Worm (Caenorhabditis elegans) whole organism, L3 larva: ENCODE results near the gene ZK632.10.

Source experiments
- aly-2 ChIP-seq: fragments of 150-350 bp; optimal IDR thresholded peaks from 2 replicates; lab custom pipeline; 2014; ENCODE audit warnings: missing biosample characterization, missing genetic modification characterization
- nhr-12 ChIP-seq: fragments of 150-350 bp; optimal IDR thresholded peaks from 2 replicates; lab custom pipeline; 2014; ENCODE audit warnings: missing biosample characterization, missing genetic modification characterization
- skn-1 ChIP-seq: fragments of 150-350 bp; optimal IDR thresholded peaks from 2 replicates; lab custom pipeline; 2014; ENCODE audit warnings: missing biosample characterization, missing genetic modification characterization
- unc-62 ChIP-seq: fragments of 150-350 bp; sonication (generic microtip); optimal IDR thresholded peaks from 4 replicates; lab custom pipeline; 2014; ENCODE audit warnings: missing biosample characterization, missing genetic modification reagents, missing genetic modification characterization
- zag-1 ChIP-seq: fragments of 150-350 bp; optimal IDR thresholded peaks from 2 replicates; lab custom pipeline; 2014; ENCODE audit warnings: missing biosample characterization, missing genetic modification characterization

ce11 chrIII:9824330-9824934 is 3.1 kb downstream of the ZK632.10 start, which contains the start of gene lin-52:
- no peak for TF ChIP-seq zag-1 (tag; lab: Kevin White, UChicago)
- TF ChIP-seq nhr-12 = no peak
- TF ChIP-seq unc-62 (GFP tag; lab: Kevin White, UChicago) = no peak
- no peak for TF ChIP-seq aly-2
- no peak for TF ChIP-seq skn-1
